Worm (Caenorhabditis elegans) whole organism, early embryonic: ENCODE measurements around the gene srdh-1.

Source experiments
- B0310.2 ChIP-seq: sonication (generic microtip); optimal IDR thresholded peaks from 2 replicates; lab custom pipeline; 2016; ENCODE audit warnings: mild to moderate bottlenecking, missing genetic modification characterization, missing compliant biosample characterization
- F13C5.2 ChIP-seq: sonication (generic microtip); optimal IDR thresholded peaks from 2 replicates; lab custom pipeline; 2017; ENCODE audit warnings: mild to moderate bottlenecking, missing genetic modification characterization, inconsistent platforms, missing compliant biosample characterization
- aly-1 ChIP-seq: sonication (generic microtip); optimal IDR thresholded peaks from 2 replicates; lab custom pipeline; 2016; ENCODE audit warnings: missing genetic modification characterization, missing compliant biosample characterization
- ama-1 ChIP-seq: fragments of 150-350 bp; optimal IDR thresholded peaks from 2 replicates; lab custom pipeline; 2014
- ceh-13 ChIP-seq: fragments of 200-800 bp; sonication (Bioruptor generic); optimal IDR thresholded peaks from 2 replicates; lab custom pipeline; 2018; ENCODE audit warnings: mild to moderate bottlenecking, missing genetic modification characterization, missing compliant biosample characterization
- ceh-36 ChIP-seq: sonication (generic microtip); optimal IDR thresholded peaks from 2 replicates; lab custom pipeline; 2016; ENCODE audit warnings: missing genetic modification characterization, inconsistent platforms, missing compliant biosample characterization
- ets-7 ChIP-seq: sonication (generic microtip); optimal IDR thresholded peaks from 2 replicates; lab custom pipeline; 2016; ENCODE audit warnings: missing genotype, missing genetic modification characterization, missing compliant biosample characterization
- flt-1 ChIP-seq: fragments of 200-800 bp; sonication (Bioruptor generic); IDR thresholded peaks from 2 replicates; pipeline ENCODE4 v1.3.6; 2022; ENCODE audit warnings: missing genetic modification characterization, missing compliant biosample characterization
- hmbx-1 ChIP-seq: sonication (generic microtip); optimal IDR thresholded peaks from 2 replicates; lab custom pipeline; 2016; ENCODE audit warnings: mild to moderate bottlenecking, missing genetic modification characterization, missing compliant biosample characterization
- hmg-4 ChIP-seq: fragments of 200-800 bp; sonication (Bioruptor generic); optimal IDR thresholded peaks from 2 replicates; lab custom pipeline; 2018; ENCODE audit warnings: mild to moderate bottlenecking, missing genetic modification characterization, missing compliant biosample characterization
- hnd-1 ChIP-seq: sonication (generic microtip); optimal IDR thresholded peaks from 2 replicates; lab custom pipeline; 2016; ENCODE audit warnings: missing genetic modification characterization, missing compliant biosample characterization
- pes-1 ChIP-seq: fragments of 200-800 bp; sonication (Bioruptor generic); IDR thresholded peaks from 2 replicates; pipeline ENCODE4 v1.3.6; 2022; ENCODE audit warnings: missing genetic modification reagents, missing genetic modification characterization, missing compliant biosample characterization
- scrt-1 ChIP-seq: fragments of 200-800 bp; sonication (Bioruptor generic); IDR thresholded peaks from 2 replicates; pipeline ENCODE4 v1.3.6; 2022; ENCODE audit warnings: missing genetic modification characterization, missing compliant biosample characterization
- sea-1 ChIP-seq: fragments of 200-800 bp; sonication (Bioruptor generic); conservative IDR thresholded peaks from 2 replicates; pipeline ENCODE4 v1.3.6; 2022; ENCODE audit warnings: missing genetic modification characterization, missing compliant biosample characterization
- tbx-11 ChIP-seq: fragments of 200-800 bp; sonication (Bioruptor generic); IDR thresholded peaks from 2 replicates; pipeline ENCODE4 v1.3.6; 2022; ENCODE audit warnings: missing genetic modification characterization, missing compliant biosample characterization
- tbx-37 ChIP-seq: fragments of 200-800 bp; sonication (Bioruptor generic); conservative IDR thresholded peaks from 2 replicates; pipeline ENCODE4 v1.3.6; 2022; ENCODE audit warnings: missing genetic modification reagents, missing genetic modification characterization, missing compliant biosample characterization
- tra-4 ChIP-seq: sonication (generic microtip); optimal IDR thresholded peaks from 2 replicates; lab custom pipeline; 2017; ENCODE audit warnings: missing genetic modification characterization, missing compliant biosample characterization

The srdh-1 gene

ce11 chrII:8266559-8266958 is 2.1 kb downstream of the srdh-1 start:
- TF ChIP-seq scrt-1 (GFP tag; lab: Robert Waterston, UW) (no peak), hmbx-1 (tag; lab: Kevin White, UChicago) (no peak), F13C5.2 (tag; lab: Kevin White, UChicago) (no peak), ama-1 (lab: Kevin White, UChicago) (no peak)

ce11 chrII:8267679-8268078 is 3.2 kb downstream of the srdh-1 start:
- TF ChIP-seq tbx-37: no peak
- TF ChIP-seq pes-1 (GFP tag; lab: Robert Waterston, UW): no peak
- no peak for TF ChIP-seq tbx-11
- TF ChIP-seq hmg-4 (GFP tag; lab: Kevin White, UChicago): no peak
- no peak for TF ChIP-seq tra-4 (tag; lab: Kevin White, UChicago)
- no peak for TF ChIP-seq ceh-13 (GFP tag; lab: Kevin White, UChicago)
- TF ChIP-seq ceh-36: no peak
- no peak for TF ChIP-seq aly-1 (tag; lab: Kevin White, UChicago)
- no peak for TF ChIP-seq hnd-1
- TF ChIP-seq sea-1: no peak
- no peak for TF ChIP-seq hmbx-1 (tag; lab: Kevin White, UChicago)
- TF ChIP-seq scrt-1 (GFP tag; lab: Robert Waterston, UW): no peak
- TF ChIP-seq ets-7 (tag; lab: Kevin White, UChicago): no peak
- TF ChIP-seq B0310.2: no peak
- no peak for TF ChIP-seq ama-1 (lab: Kevin White, UChicago)
- no peak for TF ChIP-seq F13C5.2 (tag; lab: Kevin White, UChicago)
- TF ChIP-seq flt-1 (GFP tag; lab: Robert Waterston, UW): no peak

DNA sequence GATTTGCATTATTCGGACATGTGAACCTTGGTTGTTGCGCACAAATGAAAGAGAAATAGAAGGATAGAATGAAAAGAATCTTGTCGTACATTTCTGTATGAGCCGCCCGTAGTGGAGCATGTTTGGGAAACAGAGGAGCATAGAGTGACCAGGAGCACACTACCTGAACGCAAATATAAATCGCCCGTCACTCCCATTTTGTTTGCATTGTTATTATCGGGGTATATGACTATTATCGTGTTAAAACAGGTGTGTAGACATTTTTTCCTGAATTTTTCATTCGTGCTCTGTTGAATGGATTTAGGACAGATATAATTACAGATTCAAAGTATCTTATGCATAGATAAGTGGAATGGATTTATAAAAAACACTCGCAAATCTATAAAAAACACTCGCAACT is 4.9 kb downstream of the srdh-1 start, which contains the start of gene K01C8.2:
Gene K01C8.2 (minus strand): TSS at position 101 of the 400 bp plus-strand sequence.
- TF ChIP-seq F13C5.2 (tag; lab: Kevin White, UChicago) (no peak), tbx-11 (no peak), ceh-36 (no peak)

DNA sequence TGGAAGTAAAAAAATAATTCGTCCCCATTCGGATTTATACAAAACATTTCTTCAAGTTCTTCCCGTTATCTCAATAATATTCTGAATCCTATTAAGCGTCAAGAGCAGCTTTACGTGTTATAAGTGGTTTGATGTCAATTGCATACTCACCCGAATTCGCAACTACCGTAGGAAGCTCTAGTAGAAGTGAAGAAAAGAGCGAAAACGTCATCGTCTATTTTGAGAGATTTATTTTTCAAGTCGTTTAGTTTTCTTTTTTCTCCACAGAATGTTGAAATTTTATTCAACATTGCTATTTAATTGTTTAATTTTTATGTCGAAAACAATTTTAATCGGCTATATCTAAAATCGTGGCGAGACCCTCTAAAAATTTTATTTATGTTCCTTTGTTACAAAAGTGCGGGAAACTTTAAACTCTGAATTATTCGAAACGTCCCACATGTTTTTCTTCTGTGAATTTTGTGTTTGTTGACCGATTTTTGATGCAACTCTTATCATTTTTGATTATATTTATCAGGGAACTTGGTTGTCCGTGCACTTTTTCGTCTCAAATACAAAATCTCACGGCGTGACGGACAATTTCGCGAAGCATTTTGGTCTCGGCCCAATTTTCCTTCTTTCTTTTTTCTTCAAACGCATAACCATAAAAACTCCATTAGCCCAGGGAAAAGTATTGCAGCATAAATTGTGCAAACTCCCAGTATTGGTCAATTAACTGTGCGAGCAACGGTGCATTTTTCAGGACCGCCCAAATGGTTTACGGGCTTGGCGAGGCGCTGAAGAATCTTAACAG is 5.6 kb downstream of the srdh-1 start, which contains the start of gene tdc-1:
Gene tdc-1 (plus strand): TSS at position 743 of the 793 bp plus-strand sequence.
- TF ChIP-seq ceh-13 (GFP tag; lab: Kevin White, UChicago) (no peak), tbx-11 (no peak), scrt-1 (GFP tag; lab: Robert Waterston, UW) (no peak), hmg-4 (GFP tag; lab: Kevin White, UChicago) (no peak), ets-7 (tag; lab: Kevin White, UChicago) (no peak), ama-1 (lab: Kevin White, UChicago) (no peak), sea-1 (no peak), hnd-1 (no peak), flt-1 (GFP tag; lab: Robert Waterston, UW) (no peak), aly-1 (tag; lab: Kevin White, UChicago) (no peak), pes-1 (GFP tag; lab: Robert Waterston, UW) (no peak), ceh-36 (no peak), tbx-37 (no peak), B0310.2 (no peak)

DNA sequence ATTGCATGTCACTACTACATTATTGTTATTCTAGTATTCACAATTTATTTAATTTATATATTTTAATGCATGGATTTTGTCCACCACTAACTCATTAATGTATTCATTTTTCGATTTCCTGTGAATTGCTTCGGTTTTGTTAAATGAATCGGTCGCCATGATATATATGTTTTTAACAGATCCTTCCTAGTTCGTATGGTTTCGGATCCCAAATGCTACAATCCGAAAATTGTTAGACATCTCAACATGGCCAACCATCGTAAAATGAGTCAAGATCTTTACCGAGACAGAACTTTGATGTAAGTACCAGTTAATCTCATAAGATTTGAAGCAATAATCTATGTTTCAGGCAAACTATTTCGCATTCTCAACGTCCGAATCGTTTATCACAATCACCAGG is 8.6 kb downstream of the srdh-1 start:
- TF ChIP-seq ceh-36 (no peak), hnd-1 (no peak), hmbx-1 (tag; lab: Kevin White, UChicago) (no peak), hmg-4 (GFP tag; lab: Kevin White, UChicago) (no peak), scrt-1 (GFP tag; lab: Robert Waterston, UW) (no peak), F13C5.2 (tag; lab: Kevin White, UChicago) (no peak), ceh-13 (GFP tag; lab: Kevin White, UChicago) (no peak), flt-1 (GFP tag; lab: Robert Waterston, UW) (no peak), tbx-37 (no peak), B0310.2 (no peak), ama-1 (lab: Kevin White, UChicago) (no peak), sea-1 (no peak), tra-4 (tag; lab: Kevin White, UChicago) (no peak), pes-1 (GFP tag; lab: Robert Waterston, UW) (no peak), tbx-11 (no peak), ets-7 (tag; lab: Kevin White, UChicago) (no peak), aly-1 (tag; lab: Kevin White, UChicago) (no peak)

ce11 chrII:8276057-8276456 is 11.6 kb downstream of the srdh-1 start, which contains the start of the genes gei-14 and slc-25A32:
gei-14 (minus strand) TSS chrII:8276231.
slc-25A32 (plus strand) TSS chrII:8276298.
- no peak for TF ChIP-seq hmbx-1 (tag; lab: Kevin White, UChicago)
- no peak for TF ChIP-seq hmg-4 (GFP tag; lab: Kevin White, UChicago)
- TF ChIP-seq ceh-13 (GFP tag; lab: Kevin White, UChicago): no peak
- TF ChIP-seq sea-1: no peak
- TF ChIP-seq tbx-11: no peak
- TF ChIP-seq flt-1 (GFP tag; lab: Robert Waterston, UW): no peak
- no peak for TF ChIP-seq aly-1 (tag; lab: Kevin White, UChicago)
- no peak for TF ChIP-seq ceh-36
- TF ChIP-seq ets-7 (tag; lab: Kevin White, UChicago): no peak
- no peak for TF ChIP-seq tra-4 (tag; lab: Kevin White, UChicago)
- TF ChIP-seq tbx-37: no peak
- no peak for TF ChIP-seq ama-1 (lab: Kevin White, UChicago)

ce11 chrII:8278415-8278814 is 14.0 kb downstream of the srdh-1 start, which contains the start of the genes mrpl-10 and clec-142:
mrpl-10 (minus strand) TSS chrII:8278515.
clec-142 (plus strand) TSS chrII:8278678.
- TF ChIP-seq ceh-13 (GFP tag; lab: Kevin White, UChicago) (no peak), tbx-11 (no peak), scrt-1 (GFP tag; lab: Robert Waterston, UW) (no peak), aly-1 (tag; lab: Kevin White, UChicago) (no peak), hmg-4 (GFP tag; lab: Kevin White, UChicago) (no peak), tra-4 (tag; lab: Kevin White, UChicago) (no peak), ets-7 (tag; lab: Kevin White, UChicago) (no peak), F13C5.2 (tag; lab: Kevin White, UChicago) (no peak), flt-1 (GFP tag; lab: Robert Waterston, UW) (no peak), B0310.2 (no peak), tbx-37 (no peak), sea-1 (no peak), ceh-36 (no peak)
